Worm (Caenorhabditis elegans) whole organism, L3 larva: ENCODE measurements around the gene add-2.

ENCODE experiments used
- ZK546.5 ChIP-seq: sonication (generic microtip); optimal IDR thresholded peaks from 2 replicates; lab custom pipeline; 2017; ENCODE audit warnings: missing biosample characterization, missing genetic modification characterization
- ama-1 ChIP-seq: fragments of 150-350 bp; optimal IDR thresholded peaks from 2 replicates; lab custom pipeline; 2018
- daf-12 ChIP-seq: fragments of 150-350 bp; optimal IDR thresholded peaks from 2 replicates; lab custom pipeline; 2014; ENCODE audit warnings: missing biosample characterization, missing genetic modification reagents, missing genetic modification characterization
- elt-1 ChIP-seq: fragments of 150-350 bp; optimal IDR thresholded peaks from 2 replicates; lab custom pipeline; 2014; ENCODE audit warnings: missing biosample characterization, missing genetic modification characterization
- elt-2 ChIP-seq: sonication (generic microtip); optimal IDR thresholded peaks from 2 replicates; lab custom pipeline; 2016; ENCODE audit warnings: missing genetic modification reagents, mild to moderate bottlenecking, missing genetic modification characterization, missing compliant biosample characterization
- fkh-10 ChIP-seq: sonication (generic microtip); optimal IDR thresholded peaks from 2 replicates; lab custom pipeline; 2017; ENCODE audit warnings: missing biosample characterization, missing genetic modification reagents, missing genetic modification characterization
- jun-1 ChIP-seq: fragments of 150-350 bp; optimal IDR thresholded peaks from 2 replicates; lab custom pipeline; 2014; ENCODE audit warnings: missing biosample characterization, missing genetic modification reagents, missing genetic modification characterization
- lin-15B ChIP-seq: fragments of 150-350 bp; optimal IDR thresholded peaks from 2 replicates; lab custom pipeline; 2014; ENCODE audit warnings: missing biosample characterization, missing genetic modification characterization
- lin-39 ChIP-seq: fragments of 150-350 bp; optimal IDR thresholded peaks from 2 replicates; lab custom pipeline; 2018; ENCODE audit warnings: missing biosample characterization, missing genetic modification reagents, missing genetic modification characterization
- lsy-12 ChIP-seq: sonication (generic microtip); optimal IDR thresholded peaks from 2 replicates; lab custom pipeline; 2016; ENCODE audit warnings: mild to moderate bottlenecking, missing genetic modification characterization, missing compliant biosample characterization
- mdl-1 ChIP-seq: fragments of 150-350 bp; optimal IDR thresholded peaks from 2 replicates; lab custom pipeline; 2014; ENCODE audit warnings: missing biosample characterization, missing genetic modification characterization
- mml-1 ChIP-seq: fragments of 150-350 bp; sonication (generic microtip); optimal IDR thresholded peaks from 3 replicates; lab custom pipeline; 2014; ENCODE audit warnings: missing biosample characterization, missing genetic modification characterization
- nhr-11 ChIP-seq: fragments of 150-350 bp; optimal IDR thresholded peaks from 2 replicates; lab custom pipeline; 2014; ENCODE audit warnings: missing biosample characterization, missing genetic modification characterization
- nhr-23 ChIP-seq: fragments of 150-350 bp; optimal IDR thresholded peaks from 2 replicates; lab custom pipeline; 2014; ENCODE audit warnings: missing biosample characterization, missing genetic modification reagents, missing genetic modification characterization
- nhr-25 ChIP-seq: sonication (generic microtip); optimal IDR thresholded peaks from 2 replicates; lab custom pipeline; 2017; ENCODE audit warnings: missing biosample characterization, missing genetic modification characterization
- nhr-76 ChIP-seq: fragments of 150-350 bp; sonication (generic microtip); optimal IDR thresholded peaks from 5 replicates; lab custom pipeline; 2014; ENCODE audit warnings: missing biosample characterization, missing genetic modification characterization
- pha-4 ChIP-seq: fragments of 150-350 bp; optimal IDR thresholded peaks from 2 replicates; lab custom pipeline; 2014; ENCODE audit warnings: missing biosample characterization, missing genetic modification reagents, missing genetic modification characterization
- pqm-1 ChIP-seq: fragments of 150-350 bp; optimal IDR thresholded peaks from 2 replicates; lab custom pipeline; 2017; ENCODE audit warnings: missing biosample characterization, missing genetic modification characterization, inconsistent platforms
- sea-2 ChIP-seq: fragments of 150-350 bp; sonication (generic microtip); optimal IDR thresholded peaks from 4 replicates; lab custom pipeline; 2014; ENCODE audit warnings: missing biosample characterization, missing genetic modification reagents, missing genetic modification characterization
- snpc-4 ChIP-seq: fragments of 150-350 bp; optimal IDR thresholded peaks from 2 replicates; lab custom pipeline; 2014; ENCODE audit warnings: missing biosample characterization, missing genetic modification characterization
- tbx-2 ChIP-seq: sonication (generic microtip); optimal IDR thresholded peaks from 2 replicates; lab custom pipeline; 2016; ENCODE audit warnings: mild to moderate bottlenecking, missing genetic modification characterization, missing compliant biosample characterization
- unc-39 ChIP-seq: sonication (generic microtip); optimal IDR thresholded peaks from 4 replicates; lab custom pipeline; 2017; ENCODE audit warnings: missing biosample characterization, missing genetic modification characterization
- unc-62 ChIP-seq: fragments of 150-350 bp; sonication (generic microtip); optimal IDR thresholded peaks from 4 replicates; lab custom pipeline; 2014; ENCODE audit warnings: missing biosample characterization, missing genetic modification reagents, missing genetic modification characterization
- ztf-11 ChIP-seq: fragments of 150-350 bp; optimal IDR thresholded peaks from 2 replicates; lab custom pipeline; 2014; ENCODE audit warnings: missing biosample characterization, missing genetic modification characterization

The add-2 gene

DNA sequence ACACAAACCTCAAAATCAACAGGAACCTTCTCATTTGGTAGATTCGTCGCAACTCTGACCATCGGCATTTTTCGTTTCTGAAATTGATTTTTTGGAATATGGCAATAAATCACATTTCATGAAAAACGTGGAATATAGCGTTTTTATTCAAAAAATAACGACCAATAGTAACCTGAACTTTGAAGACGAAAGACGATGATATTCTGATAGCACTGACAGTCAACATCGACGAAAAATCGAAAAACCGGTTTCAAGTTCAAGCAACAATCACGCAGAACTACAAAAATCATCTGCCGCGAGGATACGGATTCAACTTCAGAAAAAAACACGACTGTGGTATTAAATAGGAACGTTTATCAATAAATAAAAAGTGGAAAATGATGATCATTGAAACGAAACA lies 35.0 kb downstream of the add-2 start, which contains the start of gene mif-2:
Gene mif-2 (minus strand): TSS at position 281 of the 400 bp plus-strand sequence.
- TF ChIP-seq lsy-12 (tag; lab: Kevin White, UChicago) (no peak), nhr-23 (tag; lab: Kevin White, UChicago) (no peak), lin-39 (no peak), tbx-2 (tag; lab: Kevin White, UChicago) (no peak), elt-2 (tag; lab: Kevin White, UChicago) (no peak), unc-62 (GFP tag; lab: Kevin White, UChicago) (no peak), ZK546.5 (no peak), jun-1 (tag; lab: Kevin White, UChicago) (no peak), fkh-10 (GFP tag; lab: Kevin White, UChicago) (no peak), pqm-1 (no peak), nhr-76 (tag; lab: Kevin White, UChicago) (no peak)
- TF ChIP-seq, all 47 proteins: peak for 0

DNA sequence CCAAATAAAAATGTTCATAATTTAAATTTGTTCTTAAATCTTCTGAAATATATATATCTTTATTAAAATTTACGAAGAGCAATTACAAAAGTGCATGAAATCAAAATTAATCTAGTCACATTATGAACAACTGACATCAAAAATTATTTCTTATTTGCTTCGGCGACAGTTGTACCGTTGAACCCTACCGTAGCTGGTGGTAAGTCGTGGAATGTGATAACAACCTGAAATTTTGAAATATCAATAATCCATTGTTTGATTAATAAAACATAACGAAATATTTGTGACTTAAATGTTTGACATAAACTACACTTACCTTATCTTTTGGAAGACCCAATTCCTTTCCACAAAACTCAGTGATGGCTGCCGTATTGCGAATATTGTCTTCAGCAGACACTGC lies 36.5 kb downstream of the add-2 start:
- TF ChIP-seq lin-15B (no peak), elt-2 (tag; lab: Kevin White, UChicago) (peak; percentile 91), pqm-1 (peak; percentile 85), jun-1 (tag; lab: Kevin White, UChicago) (peak; percentile 68)

ce11 chrV:11975233-11975632 lies 38.0 kb downstream of the add-2 start, which contains the start of gene cpr-1:
Gene cpr-1, plus strand, starts transcription at chrV:11975551.
- TF ChIP-seq lin-39 (no peak), pqm-1 (peak; percentile 86), nhr-25 (no peak), jun-1 (tag; lab: Kevin White, UChicago) (peak; percentile 71), pha-4 (peak; percentile 21), unc-39 (tag; lab: Kevin White, UChicago) (no peak), elt-2 (tag; lab: Kevin White, UChicago) (peak; percentile 99)

DNA sequence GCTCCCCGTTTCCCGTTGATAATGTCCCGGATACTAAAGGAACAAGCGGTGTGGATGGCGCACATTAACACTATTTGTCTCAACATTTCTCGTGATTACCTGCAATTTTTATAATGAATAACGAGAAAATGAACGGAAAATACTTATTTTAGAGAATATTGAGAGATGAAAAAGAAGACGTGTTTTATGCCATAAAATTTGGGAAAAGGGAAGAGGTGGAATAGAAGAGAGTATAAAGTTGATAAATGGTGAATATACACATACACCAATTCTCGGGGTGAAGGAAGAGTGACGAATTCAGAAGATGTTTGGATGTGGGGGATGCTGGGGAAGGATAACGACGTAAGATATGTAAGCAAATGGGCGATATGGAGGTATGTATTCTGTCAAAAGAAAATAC lies 48.5 kb downstream of the add-2 start, which contains the start of gene F58H1.7:
Gene F58H1.7 (minus strand): TSS at position 101 of the 400 bp plus-strand sequence.
- no peak for TF ChIP-seq ama-1 (lab: Kevin White, UChicago)
- no peak for TF ChIP-seq elt-1 (tag; lab: Kevin White, UChicago)
- TF ChIP-seq fkh-10 (GFP tag; lab: Kevin White, UChicago) = no peak
- no peak for TF ChIP-seq ztf-11 (tag; lab: Kevin White, UChicago)
- TF ChIP-seq sea-2 (GFP tag; lab: Kevin White, UChicago) = no peak
- no peak for TF ChIP-seq pqm-1

DNA sequence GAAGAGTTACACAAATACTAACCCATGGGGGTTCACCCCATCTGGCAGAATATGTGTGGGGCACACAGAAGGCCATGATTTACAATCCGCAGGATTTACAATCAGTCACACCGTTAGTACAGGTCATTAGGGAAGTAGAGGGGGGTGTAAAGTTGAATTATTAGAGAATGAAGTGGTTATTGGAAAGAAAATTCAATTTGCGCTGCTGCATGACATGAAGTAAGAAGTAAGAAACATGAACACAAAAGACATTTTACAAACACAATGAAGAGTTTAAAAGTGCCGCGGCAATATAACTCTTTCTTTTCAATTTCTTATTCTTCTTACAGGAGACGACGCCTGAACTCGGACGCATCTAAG lies 52.4 kb downstream of the add-2 start:
- TF ChIP-seq lin-39 (no peak), fkh-10 (GFP tag; lab: Kevin White, UChicago) (peak; percentile 28), nhr-11 (no peak), mml-1 (tag; lab: Kevin White, UChicago) (no peak)

DNA sequence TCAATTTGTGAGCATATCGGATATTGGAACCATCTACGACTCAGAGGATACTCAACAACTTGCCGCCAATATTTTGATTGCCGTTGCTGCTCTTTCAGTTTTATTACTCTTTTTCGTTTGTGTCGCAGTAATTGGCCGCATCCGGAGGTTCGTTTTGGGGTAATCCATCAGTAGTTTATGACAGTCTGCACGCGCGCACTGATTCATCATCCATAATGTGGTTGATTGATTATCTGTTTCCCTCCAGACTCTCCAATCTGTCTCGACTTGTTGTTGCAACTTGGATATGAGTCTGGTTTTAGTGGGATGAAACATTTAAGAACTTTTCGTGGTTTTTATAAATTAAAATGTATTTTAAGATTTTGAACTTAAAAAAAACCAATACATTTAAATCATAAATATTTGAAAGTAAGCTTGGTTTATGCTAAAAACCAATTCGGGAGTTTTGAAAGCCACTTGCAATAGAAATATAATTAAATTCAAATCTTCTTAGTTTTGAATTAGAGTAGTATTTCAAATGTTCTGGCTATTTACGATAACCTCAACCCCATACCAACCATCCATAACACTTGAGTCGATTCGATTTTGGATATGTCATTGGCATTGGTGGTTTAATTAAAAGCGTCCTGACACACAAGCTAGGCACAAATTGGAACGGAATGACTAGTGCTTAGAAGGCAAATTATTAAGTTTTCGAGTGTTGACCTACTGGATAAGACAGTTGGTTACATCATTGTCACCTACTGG lies 52.9 kb downstream of the add-2 start:
- TF ChIP-seq mdl-1 (tag; lab: Kevin White, UChicago) (no peak), daf-12 (tag; lab: Kevin White, UChicago) (no peak), nhr-11 (no peak), nhr-25 (no peak), ztf-11 (tag; lab: Kevin White, UChicago) (no peak), snpc-4 (tag; lab: Kevin White, UChicago) (no peak), lin-39 (peak; percentile 38)
